Worm (Caenorhabditis elegans) whole organism, young adult: ENCODE results near the gene acy-1.

ENCODE experiments used
- B0019.2 ChIP-seq: fragments of 200-800 bp; sonication (Bioruptor generic); conservative IDR thresholded peaks from 2 replicates; pipeline ENCODE4 v1.3.6; 2022; ENCODE audit warnings: missing genetic modification reagents, missing genetic modification characterization, missing compliant biosample characterization
- B0261.1 ChIP-seq: sonication (generic microtip); optimal IDR thresholded peaks from 2 replicates; lab custom pipeline; 2016; ENCODE audit warnings: mild to moderate bottlenecking, missing genetic modification characterization, moderate library complexity, missing compliant biosample characterization
- B0336.3 ChIP-seq: fragments of 200-800 bp; sonication (Bioruptor generic); IDR thresholded peaks from 2 replicates; pipeline ENCODE4 v1.3.6; 2022; ENCODE audit warnings: missing genetic modification characterization, missing compliant biosample characterization
- D2030.7 ChIP-seq: fragments of 200-800 bp; sonication (Bioruptor generic); IDR thresholded peaks from 2 replicates; pipeline ENCODE4 v1.3.6; 2022; ENCODE audit warnings: missing genetic modification reagents, missing genetic modification characterization, missing compliant biosample characterization
- F22D6.2 ChIP-seq: sonication (generic microtip); optimal IDR thresholded peaks from 2 replicates; lab custom pipeline; 2016; ENCODE audit warnings: mild to moderate bottlenecking, missing genetic modification characterization, missing compliant biosample characterization
- F33H1.4 ChIP-seq: fragments of 200-800 bp; sonication (Bioruptor generic); IDR thresholded peaks from 2 replicates; pipeline ENCODE4 v1.3.6; 2022; ENCODE audit warnings: missing genetic modification reagents, missing genetic modification characterization, missing compliant biosample characterization
- F37B4.10 ChIP-seq: fragments of 200-800 bp; sonication (Bioruptor generic); IDR thresholded peaks from 2 replicates; pipeline ENCODE4 v1.3.6; 2022; ENCODE audit warnings: missing genetic modification characterization, missing compliant biosample characterization
- F49E8.2 ChIP-seq: sonication (generic microtip); optimal IDR thresholded peaks from 3 replicates; lab custom pipeline; 2017; ENCODE audit warnings: missing genetic modification characterization, mild to moderate bottlenecking, missing compliant biosample characterization, antibody characterized with exemption, moderate library complexity; ENCODE audit not compliant: insufficient read depth
- F55B11.4 ChIP-seq: sonication (generic microtip); optimal IDR thresholded peaks from 2 replicates; lab custom pipeline; 2016; ENCODE audit warnings: missing compliant biosample characterization, missing genetic modification characterization, borderline replicate concordance; ENCODE audit not compliant: insufficient read depth
- K11D2.4 ChIP-seq: fragments of 200-800 bp; sonication (Bioruptor generic); IDR thresholded peaks from 2 replicates; pipeline ENCODE4 v1.3.6; 2022; ENCODE audit warnings: missing genetic modification reagents, missing genetic modification characterization, missing compliant biosample characterization
- K12H6.12 ChIP-seq: fragments of 200-800 bp; sonication (Bioruptor generic); optimal IDR thresholded peaks from 2 replicates; lab custom pipeline; 2018; ENCODE audit warnings: mild to moderate bottlenecking, missing genetic modification characterization, missing compliant biosample characterization
- akir-1 ChIP-seq: fragments of 200-800 bp; sonication (Bioruptor generic); optimal IDR thresholded peaks from 2 replicates; lab custom pipeline; 2018; ENCODE audit warnings: mild to moderate bottlenecking, missing genetic modification characterization, moderate library complexity, missing compliant biosample characterization
- ama-1 ChIP-seq, 3 experiments: fragments of 150-350 bp in 1 of 3; sonication (generic microtip) in 2 of 3; optimal IDR thresholded peaks; 2 replicates each; lab custom pipeline; 2014 to 2018; ENCODE audit warnings: missing biosample characterization in 2 of 3, missing genetic modification characterization in 2 of 3, missing genetic modification reagents in 2 of 3
- attf-5 ChIP-seq: fragments of 200-800 bp; sonication (Bioruptor generic); optimal IDR thresholded peaks from 2 replicates; lab custom pipeline; 2018; ENCODE audit warnings: mild to moderate bottlenecking, missing genetic modification characterization, missing compliant biosample characterization
- cebp-1 ChIP-seq, 2 experiments: fragments of 200-800 bp in 1 of 2; sonication (Bioruptor generic) in 1 of 2; sonication (generic microtip) in 1 of 2; IDR thresholded peaks in 1 of 2; optimal IDR thresholded peaks in 1 of 2; 2 replicates each; pipeline versions ENCODE4 v1.3.6 to Lab custom; 2017 to 2022; ENCODE audit warnings: missing compliant biosample characterization in 2 of 2, missing genetic modification characterization in 2 of 2, mild to moderate bottlenecking in 1 of 2, missing genetic modification reagents in 1 of 2, moderate library complexity in 1 of 2
- ceh-100 ChIP-seq: fragments of 200-800 bp; sonication (Bioruptor generic); IDR thresholded peaks from 2 replicates; pipeline ENCODE4 v1.3.6; 2022; ENCODE audit warnings: missing genetic modification reagents, missing genetic modification characterization, missing compliant biosample characterization
- ceh-27 ChIP-seq: fragments of 200-800 bp; sonication (Bioruptor generic); optimal IDR thresholded peaks from 2 replicates; lab custom pipeline; 2018; ENCODE audit warnings: mild to moderate bottlenecking, missing genetic modification characterization, moderate library complexity, missing compliant biosample characterization
- ceh-58 ChIP-seq: fragments of 200-800 bp; sonication (Bioruptor generic); IDR thresholded peaks from 2 replicates; pipeline ENCODE4 v1.3.6; 2022; ENCODE audit warnings: missing genetic modification characterization, missing compliant biosample characterization
- dox-1 ChIP-seq: fragments of 200-800 bp; sonication (Bioruptor generic); IDR thresholded peaks from 2 replicates; pipeline ENCODE4 v1.3.6; 2022; ENCODE audit warnings: missing genetic modification reagents, missing genetic modification characterization, missing compliant biosample characterization
- egl-18 ChIP-seq: fragments of 200-800 bp; sonication (Bioruptor generic); IDR thresholded peaks from 2 replicates; pipeline ENCODE4 v1.3.6; 2022; ENCODE audit warnings: missing genetic modification reagents, missing genetic modification characterization, missing compliant biosample characterization
- gei-17 ChIP-seq: fragments of 200-800 bp; sonication (Bioruptor generic); optimal IDR thresholded peaks from 2 replicates; lab custom pipeline; 2018; ENCODE audit warnings: mild to moderate bottlenecking, missing genetic modification characterization, missing compliant biosample characterization
- hmg-1.2 ChIP-seq: fragments of 200-800 bp; sonication (Bioruptor generic); IDR thresholded peaks from 2 replicates; pipeline ENCODE4 v1.3.6; 2022; ENCODE audit warnings: missing genetic modification reagents, missing genetic modification characterization, missing compliant biosample characterization
- let-607 ChIP-seq, 2 experiments: fragments of 200-800 bp in 1 of 2; sonication (Bioruptor generic) in 1 of 2; sonication (generic microtip) in 1 of 2; optimal IDR thresholded peaks; 2 replicates each; lab custom pipeline; 2016 to 2018; ENCODE audit warnings: mild to moderate bottlenecking in 2 of 2, missing compliant biosample characterization in 2 of 2, missing genetic modification characterization in 2 of 2, moderate library complexity in 2 of 2, missing genotype in 1 of 2
- lin-35 ChIP-seq, 3 experiments: fragments of 150-350 bp in 2 of 3; sonication (generic microtip) in 1 of 3; optimal IDR thresholded peaks; 2 replicates each; lab custom pipeline; 2014 to 2018; ENCODE audit warnings: missing biosample characterization in 3 of 3, missing genetic modification characterization in 3 of 3, missing genetic modification reagents in 3 of 3
- lin-40 ChIP-seq: sonication (generic microtip); optimal IDR thresholded peaks from 2 replicates; lab custom pipeline; 2016; ENCODE audit warnings: missing genetic modification characterization, mild to moderate bottlenecking, missing compliant biosample characterization, missing genotype, missing genetic modification reagents
- lin-54 ChIP-seq: fragments of 200-800 bp; sonication (Bioruptor generic); optimal IDR thresholded peaks from 2 replicates; lab custom pipeline; 2018; ENCODE audit warnings: mild to moderate bottlenecking, missing genetic modification characterization, missing compliant biosample characterization
- lsl-1 ChIP-seq: fragments of 200-800 bp; sonication (Bioruptor generic); optimal IDR thresholded peaks from 2 replicates; lab custom pipeline; 2018; ENCODE audit warnings: mild to moderate bottlenecking, missing genetic modification characterization, moderate library complexity, missing compliant biosample characterization
- madf-10 ChIP-seq: sonication (generic microtip); optimal IDR thresholded peaks from 2 replicates; lab custom pipeline; 2016; ENCODE audit warnings: mild to moderate bottlenecking, missing genetic modification characterization, missing compliant biosample characterization
- madf-3 ChIP-seq: fragments of 200-800 bp; sonication (Bioruptor generic); IDR thresholded peaks from 2 replicates; pipeline ENCODE4 v1.3.6; 2022; ENCODE audit warnings: missing genetic modification reagents, missing genetic modification characterization, missing compliant biosample characterization
- mcd-1 ChIP-seq: fragments of 200-800 bp; sonication (Bioruptor generic); IDR thresholded peaks from 2 replicates; pipeline ENCODE4 v1.3.6; 2022; ENCODE audit warnings: missing genetic modification reagents, missing genetic modification characterization, missing compliant biosample characterization
- mes-4 ChIP-seq: sonication (generic microtip); optimal IDR thresholded peaks from 2 replicates; lab custom pipeline; 2016; ENCODE audit warnings: missing genotype, missing genetic modification characterization, missing compliant biosample characterization
- nfyb-1 ChIP-seq: fragments of 200-800 bp; sonication (Bioruptor generic); IDR thresholded peaks from 2 replicates; pipeline ENCODE4 v1.3.6; 2022; ENCODE audit warnings: missing genetic modification reagents, missing genetic modification characterization, missing compliant biosample characterization
- rec-8 ChIP-seq, 2 experiments: sonication (generic microtip); optimal IDR thresholded peaks; 2 replicates each; lab custom pipeline; 2016; ENCODE audit warnings: mild to moderate bottlenecking in 2 of 2, missing genetic modification characterization in 2 of 2, missing genetic modification reagents in 2 of 2, missing genotype in 2 of 2, missing biosample characterization in 1 of 2, missing compliant biosample characterization in 1 of 2, moderate library complexity in 1 of 2
- snpc-4 ChIP-seq, 5 experiments: fragments of 150-350 bp in 1 of 5; sonication (generic microtip) in 4 of 5; optimal IDR thresholded peaks; 2 replicates each; lab custom pipeline; 2014 to 2018; ENCODE audit warnings: missing genetic modification characterization in 5 of 5, missing biosample characterization in 3 of 5, antibody characterized with exemption in 2 of 5, mild to moderate bottlenecking in 2 of 5, missing compliant biosample characterization in 2 of 5, missing genotype in 2 of 5, moderate library complexity in 2 of 5, missing genetic modification reagents in 1 of 5
- xnd-1 ChIP-seq: sonication (generic microtip); optimal IDR thresholded peaks from 2 replicates; lab custom pipeline; 2016; ENCODE audit warnings: missing genotype, missing genetic modification reagents, missing genetic modification characterization, missing compliant biosample characterization
- zfh-2 ChIP-seq: fragments of 200-800 bp; sonication (Bioruptor generic); conservative IDR thresholded peaks from 2 replicates; pipeline ENCODE4 v1.3.6; 2022; ENCODE audit warnings: missing genetic modification reagents, missing genetic modification characterization, missing compliant biosample characterization
- ztf-26 ChIP-seq: sonication (generic microtip); optimal IDR thresholded peaks from 2 replicates; lab custom pipeline; 2017; ENCODE audit warnings: missing genetic modification characterization, missing compliant biosample characterization
- ztf-28 ChIP-seq: fragments of 200-800 bp; sonication (Bioruptor generic); IDR thresholded peaks from 2 replicates; pipeline ENCODE4 v1.3.6; 2022; ENCODE audit warnings: missing genetic modification reagents, missing genetic modification characterization, missing compliant biosample characterization

The acy-1 gene

DNA sequence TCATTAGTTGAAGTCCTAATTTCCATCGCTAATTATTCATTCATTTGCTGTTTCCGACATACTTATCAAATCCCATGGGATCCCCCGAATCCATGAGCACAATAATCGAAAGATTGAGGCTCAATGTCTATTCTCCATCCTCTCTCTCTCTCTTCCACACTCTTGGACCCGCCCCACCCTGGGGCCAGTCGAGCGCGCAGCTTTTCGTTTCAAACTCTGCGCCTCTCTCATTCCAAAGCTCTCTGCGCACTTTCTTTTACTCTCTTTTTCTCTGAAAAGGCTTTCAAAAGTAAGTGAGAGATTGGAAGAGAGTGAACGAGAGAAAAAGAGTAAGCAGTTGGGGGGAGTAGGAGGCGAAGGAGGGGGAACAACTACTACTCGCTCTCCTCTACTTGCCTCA is at the start of gene acy-1:
TSS of gene acy-1 (plus strand) at position 346 of the 400 bp plus-strand sequence.
- TF ChIP-seq F49E8.2 (tag; lab: Kevin White, UChicago) (no peak), nfyb-1 (GFP tag; lab: Robert Waterston, UW) (0 out of 2 replicates have a peak, but pooled peaks have one; percentile 32), K12H6.12 (tag; lab: Kevin White, UChicago) (peak; percentile 75), mes-4 (no peak), F22D6.2 (tag; lab: Kevin White, UChicago) (no peak), ztf-26 (no peak), F33H1.4 (no peak), let-607 (tag; optimal IDR thresholded peaks at IDR 0.05; lab: Kevin White, UChicago) (no peak), lin-40 (tag; lab: Kevin White, UChicago) (peak; percentile 36), egl-18 (no peak), D2030.7 (GFP tag; lab: Robert Waterston, UW) (no peak), cebp-1 (GFP tag; IDR thresholded peaks at IDR 0.05; lab: Robert Waterston, UW) (no peak), cebp-1 (tag; optimal IDR thresholded peaks at IDR 0.05; lab: Kevin White, UChicago) (peak; percentile 59), B0261.1 (tag; lab: Kevin White, UChicago) (no peak), rec-8 (tag; optimal IDR thresholded peaks at IDR 0.05; lab: Kevin White, UChicago) (no peak), lin-35 (GFP tag; optimal IDR thresholded peaks at IDR 0.05; lab: Kevin White, UChicago) (peak in 1 of 3 experiments; percentile 78), dox-1 (GFP tag; lab: Robert Waterston, UW) (peak; percentile 45; the same call in 1 of the 2 replicates), ceh-58 (GFP tag; lab: Robert Waterston, UW) (no peak), ceh-100 (GFP tag; lab: Robert Waterston, UW) (no peak), attf-5 (GFP tag; lab: Kevin White, UChicago) (peak; percentile 34), K11D2.4 (GFP tag; lab: Robert Waterston, UW) (peak; percentile 54), B0019.2 (GFP tag; lab: Robert Waterston, UW) (no peak), lsl-1 (GFP tag; lab: Kevin White, UChicago) (no peak), madf-10 (tag; lab: Kevin White, UChicago) (no peak), hmg-1.2 (GFP tag; lab: Robert Waterston, UW) (peak; percentile 85), mcd-1 (peak; percentile 57), madf-3 (GFP tag; lab: Robert Waterston, UW) (no peak), ama-1 (optimal IDR thresholded peaks at IDR 0.05; lab: Kevin White, UChicago) (no peak), ama-1 (GFP tag; optimal IDR thresholded peaks at IDR 0.05; lab: Kevin White, UChicago) (no peak), ztf-28 (GFP tag; lab: Robert Waterston, UW) (no peak), F55B11.4 (no peak), gei-17 (no peak), snpc-4 (GFP tag; optimal IDR thresholded peaks at IDR 0.05; lab: Kevin White, UChicago) (no peak), snpc-4 (tag; optimal IDR thresholded peaks at IDR 0.05; lab: Kevin White, UChicago) (no peak), F37B4.10 (GFP tag; lab: Robert Waterston, UW) (no peak), ceh-27 (GFP tag; lab: Kevin White, UChicago) (peak; percentile 51), zfh-2 (GFP tag; lab: Robert Waterston, UW) (peak; percentile 88), akir-1 (GFP tag; lab: Kevin White, UChicago) (no peak), B0336.3 (GFP tag; lab: Robert Waterston, UW) (no peak), xnd-1 (tag; lab: Kevin White, UChicago) (no peak), lin-54 (peak; percentile 8)
